Fruit fly (Drosophila melanogaster) whole organism, embryonic: ENCODE measurements around the gene E23.

Source experiments
- Antp ChIP-seq: fragments of 200-800 bp; sonication (Bioruptor generic); optimal IDR thresholded peaks from 3 replicates; lab custom pipeline; 2016; ENCODE audit warnings: missing biosample characterization, missing genetic modification characterization
- Atf6 ChIP-seq: fragments of 200-800 bp; sonication (Bioruptor generic); IDR thresholded peaks from 2 replicates; pipeline ENCODE4 v1.3.6; 2022; ENCODE audit warnings: missing biosample characterization, missing genetic modification characterization
- BtbVII ChIP-seq: fragments of 200-800 bp; sonication (Bioruptor generic); optimal IDR thresholded peaks from 3 replicates; lab custom pipeline; 2017; ENCODE audit warnings: missing biosample characterization, mild to moderate bottlenecking, missing genetic modification characterization
- C15 ChIP-seq: fragments of 200-800 bp; sonication (Bioruptor generic); IDR thresholded peaks from 3 replicates; pipeline ENCODE4 v1.3.6; 2022; ENCODE audit warnings: missing biosample characterization, missing genetic modification characterization
- CG10267 ChIP-seq: fragments of 200-800 bp; sonication (Bioruptor generic); optimal IDR thresholded peaks from 2 replicates; lab custom pipeline; 2018; ENCODE audit warnings: missing biosample characterization, mild to moderate bottlenecking, missing genetic modification characterization, moderate library complexity
- CG10321 ChIP-seq: fragments of 200-800 bp; sonication (Bioruptor generic); IDR thresholded peaks from 2 replicates; pipeline ENCODE4 v1.3.6; 2022; ENCODE audit warnings: missing biosample characterization, missing genetic modification characterization
- CG10462 ChIP-seq: fragments of 200-800 bp; sonication (Bioruptor generic); optimal IDR thresholded peaks from 2 replicates; lab custom pipeline; 2016; ENCODE audit warnings: missing biosample characterization, missing genetic modification characterization
- CG11247 ChIP-seq: fragments of 200-800 bp; sonication (Bioruptor generic); IDR thresholded peaks from 2 replicates; pipeline ENCODE4 v1.3.6; 2022; ENCODE audit warnings: missing biosample characterization, missing genetic modification characterization
- CG11504 ChIP-seq: fragments of 200-800 bp; sonication (Bioruptor generic); optimal IDR thresholded peaks from 3 replicates; lab custom pipeline; 2019; ENCODE audit warnings: missing biosample characterization, mild to moderate bottlenecking, missing genetic modification characterization, moderate library complexity
- CG13123 ChIP-seq: fragments of 200-800 bp; sonication (Bioruptor generic); optimal IDR thresholded peaks from 2 replicates; lab custom pipeline; 2016; ENCODE audit warnings: missing biosample characterization, missing genetic modification characterization
- CG13624 ChIP-seq: fragments of 200-800 bp; sonication (Bioruptor generic); optimal IDR thresholded peaks from 2 replicates; lab custom pipeline; 2016; ENCODE audit warnings: missing biosample characterization, missing genetic modification characterization
- CG15514 ChIP-seq: fragments of 200-800 bp; sonication (Bioruptor generic); optimal IDR thresholded peaks from 3 replicates; lab custom pipeline; 2017; ENCODE audit warnings: missing biosample characterization, missing genetic modification characterization, mild to moderate bottlenecking, moderate library complexity, missing genetic modification reagents
- CG2116 ChIP-seq: fragments of 200-800 bp; sonication (Bioruptor generic); optimal IDR thresholded peaks from 3 replicates; lab custom pipeline; 2018; ENCODE audit warnings: missing biosample characterization, mild to moderate bottlenecking, missing genetic modification characterization
- CG31388 ChIP-seq: fragments of 200-800 bp; sonication (Bioruptor generic); optimal IDR thresholded peaks from 2 replicates; lab custom pipeline; 2016; ENCODE audit warnings: missing biosample characterization, missing genetic modification characterization
- CG32767 ChIP-seq: fragments of 200-800 bp; sonication (Bioruptor generic); IDR thresholded peaks from 2 replicates; pipeline ENCODE4 v1.3.6; 2022; ENCODE audit warnings: missing biosample characterization, missing genetic modification characterization
- CG3726 ChIP-seq: fragments of 200-800 bp; sonication (Bioruptor generic); IDR thresholded peaks from 3 replicates; pipeline ENCODE4, ENCODE4 v1.3.6; 2022; ENCODE audit warnings: missing biosample characterization, missing genetic modification characterization
- CG4617 ChIP-seq: fragments of 200-800 bp; sonication (Bioruptor generic); optimal IDR thresholded peaks from 3 replicates; lab custom pipeline; 2016; ENCODE audit warnings: missing biosample characterization, missing genetic modification characterization, borderline replicate concordance
- CG5180 ChIP-seq: fragments of 200-800 bp; sonication (Bioruptor generic); optimal IDR thresholded peaks from 3 replicates; lab custom pipeline; 2017; ENCODE audit warnings: missing biosample characterization, missing genetic modification characterization, mild to moderate bottlenecking, moderate library complexity, missing genetic modification reagents
- CG8478 ChIP-seq: fragments of >200 bp; optimal IDR thresholded peaks from 2 replicates; lab custom pipeline; 2018
- CG9817 ChIP-seq: fragments of 200-800 bp; sonication (Bioruptor generic); optimal IDR thresholded peaks from 2 replicates; lab custom pipeline; 2018; ENCODE audit warnings: missing biosample characterization, mild to moderate bottlenecking, missing genetic modification characterization, moderate library complexity
- CrebB ChIP-seq: fragments of 200-800 bp; sonication (Bioruptor generic); optimal IDR thresholded peaks from 3 replicates; lab custom pipeline; 2018; ENCODE audit warnings: missing biosample characterization, mild to moderate bottlenecking, missing genetic modification characterization
- Deaf1 ChIP-seq: fragments of 200-800 bp; optimal IDR thresholded peaks from 3 replicates; lab custom pipeline; 2019; ENCODE audit warnings: missing biosample characterization, mild to moderate bottlenecking, missing genetic modification characterization, moderate library complexity
- Dll ChIP-seq: fragments of 200-800 bp; sonication (Bioruptor generic); IDR thresholded peaks from 4 replicates; pipeline ENCODE4 v1.3.6; 2022; ENCODE audit warnings: missing biosample characterization, missing genetic modification characterization; ENCODE audit not compliant: partially characterized antibody
- Drgx ChIP-seq: fragments of 200-800 bp; sonication (Bioruptor generic); IDR thresholded peaks from 2 replicates; pipeline ENCODE4 v1.3.6; 2022; ENCODE audit warnings: missing biosample characterization, missing genetic modification characterization
- E2f2 ChIP-seq: fragments of 200-800 bp; sonication (Bioruptor generic); IDR thresholded peaks from 2 replicates; pipeline ENCODE4 v1.3.6; 2022; ENCODE audit warnings: missing biosample characterization, missing genetic modification characterization
- ERR ChIP-seq: fragments of 200-800 bp; sonication (Bioruptor generic); optimal IDR thresholded peaks from 2 replicates; lab custom pipeline; 2016; ENCODE audit warnings: missing biosample characterization, missing genetic modification characterization
- Fer1 ChIP-seq: fragments of 200-800 bp; sonication (Bioruptor generic); optimal IDR thresholded peaks from 2 replicates; lab custom pipeline; 2017; ENCODE audit warnings: missing biosample characterization, mild to moderate bottlenecking, missing genetic modification characterization
- Gug ChIP-seq: fragments of 200-800 bp; sonication (Bioruptor generic); IDR thresholded peaks from 4 replicates; pipeline ENCODE4 v1.3.6; 2022; ENCODE audit warnings: missing biosample characterization, missing genetic modification characterization
- HLH3B ChIP-seq: fragments of 200-800 bp; sonication (Bioruptor generic); IDR thresholded peaks from 2 replicates; pipeline ENCODE4 v1.3.6; 2022; ENCODE audit warnings: missing biosample characterization, missing genetic modification characterization
- HmgD ChIP-seq: fragments of 200-800 bp; sonication (Bioruptor generic); optimal IDR thresholded peaks from 3 replicates; lab custom pipeline; 2016; ENCODE audit warnings: missing biosample characterization, missing genetic modification characterization
- Lim3 ChIP-seq: fragments of 200-800 bp; sonication (Bioruptor generic); IDR thresholded peaks from 2 replicates; pipeline ENCODE4 v1.3.6; 2022; ENCODE audit warnings: missing biosample characterization, missing genetic modification characterization
- NFAT ChIP-seq: fragments of 200-800 bp; sonication (Bioruptor generic); IDR thresholded peaks from 2 replicates; pipeline ENCODE4 v1.3.6; 2022; ENCODE audit warnings: missing biosample characterization, missing genetic modification characterization
- NK7.1 ChIP-seq: fragments of 200-800 bp; sonication (Bioruptor generic); optimal IDR thresholded peaks from 3 replicates; lab custom pipeline; 2016; ENCODE audit warnings: missing biosample characterization, missing genetic modification characterization
- Rx ChIP-seq: fragments of 200-800 bp; sonication (Bioruptor generic); IDR thresholded peaks from 2 replicates; pipeline ENCODE4 v1.3.6; 2022; ENCODE audit warnings: missing biosample characterization, missing genetic modification characterization
- Scr ChIP-seq: fragments of 200-800 bp; sonication (Bioruptor generic); IDR thresholded peaks from 2 replicates; pipeline ENCODE4 v1.3.6; 2022; ENCODE audit warnings: missing biosample characterization, missing genetic modification characterization; ENCODE audit not compliant: partially characterized antibody
- cas ChIP-seq: fragments of 200-800 bp; sonication (Bioruptor generic); IDR thresholded peaks from 2 replicates; pipeline ENCODE4 v1.3.6; 2022; ENCODE audit warnings: missing biosample characterization, missing genetic modification characterization
- ci ChIP-seq: fragments of 200-800 bp; sonication (Bioruptor generic); IDR thresholded peaks from 3 replicates; pipeline ENCODE4 v1.3.6; 2022; ENCODE audit warnings: missing biosample characterization, missing genetic modification characterization
- crc ChIP-seq: fragments of 200-800 bp; sonication (Bioruptor generic); optimal IDR thresholded peaks from 2 replicates; lab custom pipeline; 2016; ENCODE audit warnings: missing biosample characterization, missing genetic modification characterization
- dysf ChIP-seq: fragments of 200-800 bp; sonication (Bioruptor generic); IDR thresholded peaks from 3 replicates; pipeline ENCODE4 v1.3.6; 2022; ENCODE audit warnings: missing biosample characterization, missing genetic modification characterization
- emc ChIP-seq: fragments of 200-800 bp; sonication (Bioruptor generic); optimal IDR thresholded peaks from 2 replicates; lab custom pipeline; 2016; ENCODE audit warnings: missing biosample characterization, missing genetic modification characterization
- eve ChIP-seq, 2 experiments: fragments of >200 bp; optimal IDR thresholded peaks; 2 replicates each; lab custom pipeline; 2017; ENCODE audit warnings: missing biosample characterization in 2 of 2, missing genetic modification characterization in 2 of 2
- fru ChIP-seq: fragments of >200 bp; optimal IDR thresholded peaks from 2 replicates; lab custom pipeline; 2017
- ftz-f1 ChIP-seq: fragments of 200-800 bp; sonication (Bioruptor generic); optimal IDR thresholded peaks from 2 replicates; lab custom pipeline; 2016; ENCODE audit warnings: missing biosample characterization, missing genetic modification characterization
- jing ChIP-seq: fragments of 200-800 bp; sonication (Bioruptor generic); optimal IDR thresholded peaks from 2 replicates; lab custom pipeline; 2018; ENCODE audit warnings: missing biosample characterization, mild to moderate bottlenecking, missing genetic modification characterization
- jumu ChIP-seq: fragments of 200-800 bp; sonication (Bioruptor generic); optimal IDR thresholded peaks from 3 replicates; lab custom pipeline; 2016; ENCODE audit warnings: missing biosample characterization, missing genetic modification characterization
- klu ChIP-seq: fragments of 200-800 bp; sonication (Bioruptor generic); IDR thresholded peaks from 2 replicates; pipeline ENCODE4 v1.3.6; 2022; ENCODE audit warnings: missing biosample characterization, missing genetic modification characterization
- nmo ChIP-seq: fragments of 200-800 bp; sonication (Bioruptor generic); optimal IDR thresholded peaks from 2 replicates; lab custom pipeline; 2018; ENCODE audit warnings: missing biosample characterization, mild to moderate bottlenecking, missing genetic modification characterization, moderate library complexity
- otp ChIP-seq: fragments of 200-800 bp; sonication (Bioruptor generic); IDR thresholded peaks from 3 replicates; pipeline ENCODE4, ENCODE4 v1.3.6; 2022; ENCODE audit warnings: missing biosample characterization, missing genetic modification characterization
- ranshi ChIP-seq: fragments of 200-800 bp; sonication (Bioruptor generic); IDR thresholded peaks from 2 replicates; pipeline ENCODE4 v1.3.6; 2022; ENCODE audit warnings: missing biosample characterization, missing genetic modification characterization
- scrt ChIP-seq: fragments of 200-800 bp; sonication (Bioruptor generic); optimal IDR thresholded peaks from 2 replicates; lab custom pipeline; 2018; ENCODE audit warnings: missing biosample characterization, mild to moderate bottlenecking, missing genetic modification characterization, moderate library complexity
- sna ChIP-seq: fragments of 200-800 bp; sonication (Bioruptor generic); IDR thresholded peaks from 2 replicates; pipeline ENCODE4 v1.3.6; 2022; ENCODE audit warnings: missing biosample characterization, missing genetic modification characterization; ENCODE audit not compliant: partially characterized antibody
- sqz ChIP-seq: fragments of 200-800 bp; sonication (Bioruptor generic); optimal IDR thresholded peaks from 3 replicates; lab custom pipeline; 2018; ENCODE audit warnings: missing biosample characterization, mild to moderate bottlenecking, missing genetic modification characterization
- vfl ChIP-seq: fragments of 200-800 bp; sonication (Bioruptor generic); optimal IDR thresholded peaks from 2 replicates; lab custom pipeline; 2016; ENCODE audit warnings: missing biosample characterization, missing genetic modification characterization
- wek ChIP-seq: fragments of 200-800 bp; sonication (Bioruptor generic); optimal IDR thresholded peaks from 3 replicates; lab custom pipeline; 2018; ENCODE audit warnings: missing biosample characterization, mild to moderate bottlenecking, missing genetic modification characterization, moderate library complexity

Gene E23

DNA sequence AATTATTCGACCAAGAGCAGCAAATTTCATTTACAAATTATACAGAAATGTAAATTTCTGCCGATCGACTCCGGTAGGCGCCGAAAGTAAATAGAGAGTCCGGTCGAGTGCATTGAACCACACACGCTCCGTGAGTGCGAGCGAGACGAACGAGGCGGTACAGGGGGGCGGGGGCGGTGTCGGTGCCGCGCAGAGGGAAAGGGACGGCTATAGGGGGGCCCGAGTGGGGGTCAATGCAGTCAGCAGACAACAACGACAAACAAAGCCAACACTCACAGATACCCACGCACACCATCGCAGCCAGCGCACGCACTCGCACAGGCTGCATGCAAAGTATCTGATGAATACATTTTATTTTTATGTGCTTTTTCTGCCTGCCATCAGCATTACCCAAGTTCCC is 15.2 kb downstream of the E23 start (continued):
- TF ChIP-seq CG31388 (GFP tag; lab: Kevin White, UChicago) (no peak), sqz (GFP tag; lab: Kevin White, UChicago) (no peak), Drgx (GFP tag; lab: Robert Waterston, UW) (no peak), CG2116 (no peak), Lim3 (GFP tag; lab: Robert Waterston, UW) (no peak), CG11504 (no peak), CG10462 (GFP tag; lab: Kevin White, UChicago) (no peak), ERR (GFP tag; lab: Kevin White, UChicago) (no peak), CrebB (no peak), otp (GFP tag; lab: Robert Waterston, UW) (no peak), scrt (GFP tag; lab: Kevin White, UChicago) (no peak), Deaf1 (tag; lab: Kevin White, UChicago) (peak; percentile 31), eve (GFP tag; optimal IDR thresholded peaks at IDR 0.05; lab: Kevin White, UChicago) (no peak), jumu (GFP tag; lab: Kevin White, UChicago) (no peak), jing (no peak), CG8478 (lab: Kevin White, UChicago) (no peak), CG5180 (no peak), CG3726 (GFP tag; lab: Robert Waterston, UW) (no peak), CG13624 (GFP tag; lab: Kevin White, UChicago) (no peak), BtbVII (no peak), CG4617 (GFP tag; lab: Kevin White, UChicago) (no peak), CG15514 (GFP tag; lab: Kevin White, UChicago) (no peak), Atf6 (GFP tag; lab: Robert Waterston, UW) (no peak), CG9817 (tag; lab: Kevin White, UChicago) (no peak), CG13123 (GFP tag; lab: Kevin White, UChicago) (no peak), HmgD (GFP tag; lab: Kevin White, UChicago) (no peak), nmo (GFP tag; lab: Kevin White, UChicago) (no peak), Rx (GFP tag; lab: Robert Waterston, UW) (no peak), Gug (GFP tag; lab: Robert Waterston, UW) (no peak), ranshi (GFP tag; lab: Robert Waterston, UW) (no peak), Scr (no peak), HLH3B (no peak), E2f2 (no peak), C15 (no peak), CG10267 (tag; lab: Kevin White, UChicago) (no peak), dysf (GFP tag; lab: Robert Waterston, UW) (no peak), emc (GFP tag; lab: Kevin White, UChicago) (no peak), Dll (GFP tag; lab: Robert Waterston, UW) (no peak), ftz-f1 (no peak), sna (no peak), ci (peak; percentile 57; the same call in 2 of the 3 replicates), klu (GFP tag; lab: Robert Waterston, UW) (peak; percentile 17; the same call in 1 of the 2 replicates), fru (no peak), cas (GFP tag; lab: Robert Waterston, UW) (no peak), CG11247 (GFP tag; lab: Robert Waterston, UW) (no peak), CG32767 (GFP tag; lab: Robert Waterston, UW) (peak; percentile 50), vfl (GFP tag; lab: Kevin White, UChicago) (no peak), NK7.1 (GFP tag; lab: Kevin White, UChicago) (no peak), NFAT (GFP tag; lab: Robert Waterston, UW) (no peak), Antp (no peak), Fer1 (GFP tag; lab: Kevin White, UChicago) (no peak), crc (GFP tag; lab: Kevin White, UChicago) (no peak), wek (GFP tag; lab: Kevin White, UChicago) (peak; percentile 0), CG10321 (GFP tag; lab: Robert Waterston, UW) (peak; percentile 91)
